Worm (Caenorhabditis elegans) whole organism, L1 larva: Measurements from ENCODE around the gene taap-1.
A peak's percentile ranks its signal among the peaks of the same experiment; 100 is the strongest.

ENCODE experiments used
- C04F5.9 ChIP-seq: sonication (generic microtip); optimal IDR thresholded peaks from 2 replicates; lab custom pipeline; 2016; ENCODE audit warnings: missing genetic modification characterization, missing compliant biosample characterization
- C16A3.4 ChIP-seq: fragments of 150-350 bp; optimal IDR thresholded peaks from 2 replicates; lab custom pipeline; 2014; ENCODE audit warnings: missing biosample characterization, missing genetic modification characterization
- C34B4.2 ChIP-seq: sonication (generic microtip); optimal IDR thresholded peaks from 2 replicates; lab custom pipeline; 2017; ENCODE audit warnings: mild to moderate bottlenecking, missing genetic modification characterization, missing compliant biosample characterization
- ama-1 ChIP-seq: fragments of 150-350 bp; optimal IDR thresholded peaks from 2 replicates; lab custom pipeline; 2014
- ceh-63 ChIP-seq: fragments of 200-800 bp; sonication (Bioruptor generic); optimal IDR thresholded peaks from 2 replicates; lab custom pipeline; 2018; ENCODE audit warnings: mild to moderate bottlenecking, missing genetic modification characterization, missing compliant biosample characterization
- ceh-90 ChIP-seq: sonication (generic microtip); optimal IDR thresholded peaks from 2 replicates; lab custom pipeline; 2016; ENCODE audit warnings: missing genetic modification characterization, missing compliant biosample characterization
- dsc-1 ChIP-seq: sonication (generic microtip); optimal IDR thresholded peaks from 2 replicates; lab custom pipeline; 2016; ENCODE audit warnings: mild to moderate bottlenecking, missing genetic modification characterization, missing compliant biosample characterization
- efl-1 ChIP-seq, 4 experiments: fragments of 150-350 bp; optimal IDR thresholded peaks in 3 of 4; peaks in 1 of 4; 1 replicate in 1 of 4; 2 replicates in 3 of 4; lab custom pipeline; 2014; ENCODE audit warnings: missing biosample characterization in 2 of 4, missing genetic modification characterization in 2 of 4, missing genetic modification reagents in 2 of 4
- efl-3 ChIP-seq: fragments of 200-800 bp; sonication (Bioruptor generic); optimal IDR thresholded peaks from 2 replicates; lab custom pipeline; 2018; ENCODE audit warnings: mild to moderate bottlenecking, missing genetic modification characterization, missing compliant biosample characterization
- egl-27 ChIP-seq, 2 experiments: fragments of 150-350 bp in 1 of 2; sonication (generic microtip); optimal IDR thresholded peaks; 3 replicates each; lab custom pipeline; 2017 to 2018; ENCODE audit warnings: missing biosample characterization in 2 of 2, missing genetic modification characterization in 2 of 2, missing genetic modification reagents in 2 of 2
- elt-3 ChIP-seq, 6 experiments: fragments of 150-350 bp in 1 of 6; sonication (generic microtip); optimal IDR thresholded peaks; 2 replicates each; lab custom pipeline; 2017 to 2018; ENCODE audit warnings: missing biosample characterization in 6 of 6, missing genetic modification characterization in 6 of 6, inconsistent platforms in 1 of 6
- fkh-8 ChIP-seq: sonication (generic microtip); optimal IDR thresholded peaks from 2 replicates; lab custom pipeline; 2016; ENCODE audit warnings: mild to moderate bottlenecking, missing genetic modification characterization, missing compliant biosample characterization
- hpl-2 ChIP-seq: fragments of 150-350 bp; optimal IDR thresholded peaks from 2 replicates; lab custom pipeline; 2014; ENCODE audit warnings: missing biosample characterization, missing genetic modification reagents, missing genetic modification characterization
- isw-1 ChIP-seq: fragments of 200-800 bp; sonication (Bioruptor generic); IDR thresholded peaks from 2 replicates; pipeline ENCODE4 v1.3.6; 2022; ENCODE audit warnings: missing genetic modification characterization, missing compliant biosample characterization
- lin-13 ChIP-seq: fragments of 150-350 bp; optimal IDR thresholded peaks from 2 replicates; lab custom pipeline; 2014; ENCODE audit warnings: missing biosample characterization, missing genetic modification reagents, missing genetic modification characterization
- lin-14 ChIP-seq: fragments of 200-800 bp; sonication (Bioruptor generic); optimal IDR thresholded peaks from 2 replicates; lab custom pipeline; 2018; ENCODE audit warnings: mild to moderate bottlenecking, missing genetic modification characterization, moderate library complexity, missing compliant biosample characterization
- lin-35 ChIP-seq, 2 experiments: fragments of 150-350 bp; optimal IDR thresholded peaks; 2 replicates each; lab custom pipeline; 2014; ENCODE audit warnings: missing biosample characterization in 2 of 2, missing genetic modification characterization in 2 of 2, missing genetic modification reagents in 2 of 2
- lin-39 ChIP-seq: fragments of 150-350 bp; optimal IDR thresholded peaks from 2 replicates; lab custom pipeline; 2014; ENCODE audit warnings: missing biosample characterization, missing genetic modification reagents, missing genetic modification characterization
- lir-3 ChIP-seq: sonication (generic microtip); optimal IDR thresholded peaks from 2 replicates; lab custom pipeline; 2016; ENCODE audit warnings: mild to moderate bottlenecking, missing genetic modification characterization, moderate library complexity, missing compliant biosample characterization; ENCODE audit not compliant: poor library complexity
- lsy-2 ChIP-seq, 2 experiments: fragments of 150-350 bp; optimal IDR thresholded peaks; 2 replicates each; lab custom pipeline; 2014; ENCODE audit warnings: missing biosample characterization in 2 of 2, missing genetic modification characterization in 2 of 2
- mab-9 ChIP-seq: fragments of 200-800 bp; sonication (Bioruptor generic); IDR thresholded peaks from 2 replicates; pipeline ENCODE4 v1.3.6; 2022; ENCODE audit warnings: missing genetic modification reagents, missing genetic modification characterization, missing compliant biosample characterization
- mep-1 ChIP-seq: fragments of 150-350 bp; optimal IDR thresholded peaks from 2 replicates; lab custom pipeline; 2014; ENCODE audit warnings: missing biosample characterization, missing genetic modification characterization
- nhr-11 ChIP-seq: fragments of 150-350 bp; optimal IDR thresholded peaks from 2 replicates; lab custom pipeline; 2014; ENCODE audit warnings: missing biosample characterization, missing genetic modification characterization
- nhr-237 ChIP-seq: fragments of 150-350 bp; optimal IDR thresholded peaks from 2 replicates; lab custom pipeline; 2014; ENCODE audit warnings: missing biosample characterization, missing genetic modification characterization
- nhr-47 ChIP-seq: sonication (generic microtip); optimal IDR thresholded peaks from 2 replicates; lab custom pipeline; 2016; ENCODE audit warnings: mild to moderate bottlenecking, missing genetic modification characterization, moderate library complexity, missing compliant biosample characterization
- nhr-71 ChIP-seq: sonication (generic microtip); optimal IDR thresholded peaks from 2 replicates; lab custom pipeline; 2016; ENCODE audit warnings: mild to moderate bottlenecking, missing genetic modification characterization, moderate library complexity, missing compliant biosample characterization
- nhr-76 ChIP-seq: sonication (generic microtip); optimal IDR thresholded peaks from 2 replicates; lab custom pipeline; 2017; ENCODE audit warnings: missing biosample characterization, missing genetic modification characterization
- nhr-84 ChIP-seq: sonication (generic microtip); optimal IDR thresholded peaks from 2 replicates; lab custom pipeline; 2017; ENCODE audit warnings: missing biosample characterization, missing genetic modification characterization
- pag-3 ChIP-seq: sonication (generic microtip); optimal IDR thresholded peaks from 2 replicates; lab custom pipeline; 2017; ENCODE audit warnings: missing genetic modification characterization, mild to moderate bottlenecking, missing compliant biosample characterization, antibody characterized with exemption, borderline replicate concordance; ENCODE audit not compliant: insufficient read depth
- sox-4 ChIP-seq: sonication (generic microtip); optimal IDR thresholded peaks from 2 replicates; lab custom pipeline; 2016; ENCODE audit warnings: missing genetic modification characterization, missing compliant biosample characterization
- sptf-1 ChIP-seq: fragments of 150-350 bp; optimal IDR thresholded peaks from 2 replicates; lab custom pipeline; 2014; ENCODE audit warnings: missing biosample characterization, missing genetic modification characterization
- sup-37 ChIP-seq: fragments of 200-800 bp; sonication (Bioruptor generic); optimal IDR thresholded peaks from 2 replicates; lab custom pipeline; 2018; ENCODE audit warnings: mild to moderate bottlenecking, missing genetic modification characterization, missing compliant biosample characterization
- swsn-7 ChIP-seq: sonication (generic microtip); optimal IDR thresholded peaks from 2 replicates; lab custom pipeline; 2016; ENCODE audit warnings: missing genetic modification characterization, missing compliant biosample characterization
- tlp-1 ChIP-seq: fragments of 150-350 bp; optimal IDR thresholded peaks from 2 replicates; lab custom pipeline; 2014; ENCODE audit warnings: missing biosample characterization, missing genetic modification characterization
- unc-62 ChIP-seq: fragments of 150-350 bp; optimal IDR thresholded peaks from 2 replicates; lab custom pipeline; 2014; ENCODE audit warnings: missing biosample characterization, missing genetic modification reagents, missing genetic modification characterization
- unc-86 ChIP-seq: sonication (generic microtip); optimal IDR thresholded peaks from 2 replicates; lab custom pipeline; 2016; ENCODE audit warnings: missing genetic modification characterization, missing compliant biosample characterization
- zag-1 ChIP-seq: fragments of 150-350 bp; optimal IDR thresholded peaks from 2 replicates; lab custom pipeline; 2014; ENCODE audit warnings: missing biosample characterization, missing genetic modification characterization

The taap-1 gene

DNA sequence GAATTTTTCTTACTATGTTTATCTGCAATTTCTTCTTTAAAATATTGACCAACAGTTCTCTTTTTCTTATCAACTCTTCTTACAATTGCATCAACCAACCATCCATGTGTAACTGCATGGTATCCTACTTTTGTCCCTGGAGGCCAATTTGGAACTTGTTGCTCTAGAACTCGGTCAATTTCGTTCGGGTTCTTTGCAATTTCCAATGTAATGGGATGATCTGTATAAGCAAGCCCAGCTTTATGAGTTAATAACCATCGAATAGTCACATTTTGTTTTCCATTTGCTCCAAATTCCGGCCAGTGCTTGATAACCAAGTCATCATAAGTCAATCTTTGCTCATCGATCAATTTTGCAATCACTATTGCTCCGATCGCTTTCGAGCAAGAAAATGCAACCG, 4.3 kb downstream of the taap-1 start:
- TF ChIP-seq nhr-71, result no peak
- no peak for TF ChIP-seq nhr-11 (tag; lab: Kevin White, UChicago)
- peak in 1 of 6 experiments; percentile 2 for TF ChIP-seq elt-3 (tag; optimal IDR thresholded peaks at IDR 0.05; lab: Kevin White, UChicago)
- no peak for TF ChIP-seq egl-27 (tag; optimal IDR thresholded peaks at IDR 0.05; lab: Kevin White, UChicago)
- no peak for TF ChIP-seq lin-13 (GFP tag; lab: Kevin White, UChicago)
- no peak for TF ChIP-seq ceh-63 (GFP tag; lab: Kevin White, UChicago)
- TF ChIP-seq fkh-8 (tag; lab: Kevin White, UChicago), result no peak
- no peak for TF ChIP-seq lsy-2 (tag; optimal IDR thresholded peaks at IDR 0.05; lab: Kevin White, UChicago)
- no peak for TF ChIP-seq efl-1 (optimal IDR thresholded peaks at IDR 0.05; lab: Kevin White, UChicago)
- TF ChIP-seq efl-1 (GFP tag; optimal IDR thresholded peaks at IDR 0.05 in 1 of 2; lab: Kevin White, UChicago), result peak in 1 of 2 experiments; percentile 77
- TF ChIP-seq mab-9 (GFP tag; lab: Robert Waterston, UW), result no peak
- TF ChIP-seq nhr-76 (tag; lab: Kevin White, UChicago), result no peak
- no peak for TF ChIP-seq isw-1 (GFP tag; lab: Robert Waterston, UW)
- peak; percentile 30 for TF ChIP-seq ama-1
- TF ChIP-seq, all 84 proteins: peak for 3

DNA sequence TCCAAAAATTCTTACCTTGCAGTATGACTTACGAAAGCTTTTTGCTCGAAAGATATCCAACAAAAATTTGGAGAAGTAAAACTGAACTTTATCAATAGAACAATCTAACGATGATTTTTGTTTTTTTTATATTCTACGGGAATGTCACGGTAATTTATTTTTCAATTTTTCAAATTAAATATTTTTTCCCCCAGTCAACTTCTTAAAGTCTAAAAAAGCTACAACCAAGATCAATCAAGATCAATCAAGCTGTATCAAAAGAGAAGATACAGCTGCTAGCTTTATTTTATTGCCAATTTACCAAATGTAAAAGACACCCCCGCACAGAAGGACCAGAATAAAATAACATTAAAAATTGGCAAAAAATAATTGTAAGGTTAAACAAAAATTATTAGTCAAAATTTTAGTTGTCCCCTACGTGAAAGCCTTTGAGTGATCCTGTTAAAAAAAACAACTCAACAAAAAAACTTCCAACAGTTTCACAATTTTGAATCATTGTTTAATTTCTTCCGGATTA, 8.3 kb downstream of the taap-1 start, which contains the start of the genes M05D6.1 and M05D6.3:
Gene M05D6.1, minus strand, starts transcription at position 101 of the 517 bp plus-strand sequence.
Gene M05D6.3, plus strand, starts transcription at position 467 of the 517 bp plus-strand sequence.
- TF ChIP-seq tlp-1 (tag; lab: Kevin White, UChicago), result no peak
- TF ChIP-seq C16A3.4 (tag; lab: Kevin White, UChicago), result no peak
- TF ChIP-seq hpl-2 (GFP tag; lab: Kevin White, UChicago), result no peak
- TF ChIP-seq sptf-1 (tag; lab: Kevin White, UChicago), result no peak
- no peak for TF ChIP-seq egl-27 (tag; optimal IDR thresholded peaks at IDR 0.05; lab: Kevin White, UChicago)
- no peak for TF ChIP-seq nhr-84 (tag; lab: Kevin White, UChicago)
- no peak for TF ChIP-seq lin-39
- TF ChIP-seq fkh-8 (tag; lab: Kevin White, UChicago), result no peak
- TF ChIP-seq lin-14 (GFP tag; lab: Kevin White, UChicago), result no peak
- TF ChIP-seq sup-37, result no peak
- no peak for TF ChIP-seq nhr-237
- no peak for TF ChIP-seq lir-3 (tag; lab: Kevin White, UChicago)
- TF ChIP-seq pag-3 (tag; lab: Kevin White, UChicago), result no peak

DNA sequence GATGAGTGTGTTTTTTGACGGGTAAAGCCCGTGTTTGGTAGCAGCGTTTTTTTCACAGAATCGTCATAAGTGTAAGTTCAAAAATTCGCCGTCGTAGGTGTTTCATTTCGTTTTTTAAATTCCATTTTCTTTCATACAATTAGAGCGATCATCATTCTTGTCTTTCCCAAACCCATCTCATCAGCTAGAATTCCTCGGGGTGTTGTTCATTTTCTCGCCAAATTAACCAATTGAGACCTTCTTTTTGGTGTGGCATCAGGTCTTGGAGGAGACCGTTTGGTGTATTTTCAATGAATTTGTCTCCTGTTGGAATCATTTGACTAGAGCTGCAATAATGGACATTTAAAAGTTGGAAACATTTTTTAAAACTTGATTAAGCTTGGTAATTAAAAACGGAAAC, 10.8 kb downstream of the taap-1 start:
- TF ChIP-seq C04F5.9 (no peak), lin-35 (GFP tag; optimal IDR thresholded peaks at IDR 0.05; lab: Kevin White, UChicago) (no peak), sup-37 (no peak), dsc-1 (tag; lab: Kevin White, UChicago) (no peak), sox-4 (tag; lab: Kevin White, UChicago) (no peak), ceh-90 (no peak), swsn-7 (tag; lab: Kevin White, UChicago) (no peak), efl-3 (no peak), unc-86 (tag; lab: Kevin White, UChicago) (no peak), nhr-47 (tag; lab: Kevin White, UChicago) (no peak), C34B4.2 (tag; lab: Kevin White, UChicago) (no peak), nhr-84 (tag; lab: Kevin White, UChicago) (no peak), zag-1 (no peak), ama-1 (no peak), unc-62 (no peak), tlp-1 (tag; lab: Kevin White, UChicago) (no peak)

DNA sequence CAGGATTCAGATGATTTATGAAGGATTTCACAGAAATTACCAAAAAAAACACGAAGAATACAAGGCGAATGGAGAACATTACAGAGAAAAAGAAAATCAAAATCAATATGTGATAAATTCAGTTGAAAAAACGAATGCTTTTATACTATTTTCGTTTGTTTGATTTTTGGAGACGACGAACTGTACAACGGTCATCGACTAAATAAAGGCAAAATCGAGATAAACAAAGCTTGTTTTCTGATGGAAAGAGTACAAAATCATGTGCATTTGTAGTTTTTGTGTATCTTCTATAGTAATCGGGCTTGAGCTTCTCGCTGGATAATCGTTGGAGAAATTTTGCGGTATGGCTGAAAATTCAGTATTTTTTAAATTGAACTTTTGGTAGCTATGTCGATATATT, 12.5 kb downstream of the taap-1 start, which contains the start of gene M05D6.8:
Gene M05D6.8, minus strand, starts transcription at position 101 of the 400 bp plus-strand sequence.
- no peak for TF ChIP-seq lin-35 (GFP tag; optimal IDR thresholded peaks at IDR 0.05; lab: Kevin White, UChicago)
- TF ChIP-seq mep-1, result no peak
- TF ChIP-seq dsc-1 (tag; lab: Kevin White, UChicago), result no peak
- no peak for TF ChIP-seq unc-86 (tag; lab: Kevin White, UChicago)
